Fruit fly (Drosophila melanogaster) whole organism, wandering third instar larva: ENCODE results near the gene Asciz.

ENCODE experiments used
- Dif ChIP-seq: fragments of 200-275, 200-300 bp; sonication (Bioruptor generic); optimal IDR thresholded peaks from 2 replicates; lab custom pipeline; 2018; ENCODE audit warnings: missing biosample characterization, missing genetic modification characterization; ENCODE audit not compliant: partially characterized antibody
- dl ChIP-seq, 2 experiments: fragments of 175-275, 200-275 bp in 1 of 2; fragments of 200-275 bp in 1 of 2; sonication (Bioruptor generic); optimal IDR thresholded peaks; lab custom pipeline; 2018; ENCODE audit warnings: mild to moderate bottlenecking in 2 of 2, missing biosample characterization in 2 of 2, missing genetic modification characterization in 2 of 2, moderate library complexity in 2 of 2; ENCODE audit not compliant: partially characterized antibody in 2 of 2, insufficient read depth in 1 of 2
- fru ChIP-seq: fragments of 200-800 bp; sonication (Bioruptor generic); optimal IDR thresholded peaks from 3 replicates; lab custom pipeline; 2016; ENCODE audit warnings: missing biosample characterization, mild to moderate bottlenecking, missing genetic modification characterization
- tai ChIP-seq: sonication (Bioruptor generic); optimal IDR thresholded peaks from 2 replicates; lab custom pipeline; 2016; ENCODE audit warnings: missing biosample characterization, missing genetic modification characterization

dm6 chr3L:3164951-3165350 is 1.1 kb downstream of the Asciz start, which contains the start of gene CG32280:
- no peak for TF ChIP-seq fru
- TF ChIP-seq tai: no peak
- TF ChIP-seq dl (GFP tag; optimal IDR thresholded peaks at IDR 0.05; lab: Kevin White, UChicago; ENCODE audit: insufficient read depth in 1 of 2, partially characterized antibody in 2 of 2): no peak
- TF ChIP-seq Dif (GFP tag; lab: Kevin White, UChicago): no peak
